Worm (Caenorhabditis elegans) whole organism, L1 larva: Measurements from ENCODE around the gene E02C12.6.

ENCODE experiments used
- C04F5.9 ChIP-seq: sonication (generic microtip); optimal IDR thresholded peaks from 2 replicates; lab custom pipeline; 2016; ENCODE audit warnings: missing genetic modification characterization, missing compliant biosample characterization
- F16B12.6 ChIP-seq: fragments of 150-350 bp; optimal IDR thresholded peaks from 2 replicates; lab custom pipeline; 2014; ENCODE audit warnings: missing biosample characterization, missing genetic modification characterization
- aha-1 ChIP-seq: fragments of 150-350 bp; optimal IDR thresholded peaks from 2 replicates; lab custom pipeline; 2014; ENCODE audit warnings: missing biosample characterization, missing genetic modification characterization
- alr-1 ChIP-seq: fragments of 200-800 bp; sonication (Bioruptor generic); optimal IDR thresholded peaks from 2 replicates; lab custom pipeline; 2018; ENCODE audit warnings: borderline replicate concordance, mild to moderate bottlenecking, missing genetic modification characterization, missing compliant biosample characterization
- aly-2 ChIP-seq: fragments of 150-350 bp; optimal IDR thresholded peaks from 2 replicates; lab custom pipeline; 2014; ENCODE audit warnings: missing biosample characterization, missing genetic modification characterization
- ama-1 ChIP-seq: fragments of 150-350 bp; optimal IDR thresholded peaks from 2 replicates; lab custom pipeline; 2014
- blmp-1 ChIP-seq: fragments of 150-350 bp; optimal IDR thresholded peaks from 2 replicates; lab custom pipeline; 2014; ENCODE audit warnings: missing biosample characterization, missing genetic modification characterization
- ceh-8 ChIP-seq: fragments of 200-800 bp; sonication (Bioruptor generic); optimal IDR thresholded peaks from 2 replicates; lab custom pipeline; 2018; ENCODE audit warnings: mild to moderate bottlenecking, missing genetic modification characterization, moderate library complexity, missing compliant biosample characterization
- ceh-82 ChIP-seq, 3 experiments: fragments of 150-350 bp in 1 of 3; sonication (generic microtip) in 2 of 3; optimal IDR thresholded peaks; 2 replicates each; lab custom pipeline; 2014 to 2017; ENCODE audit warnings: missing biosample characterization in 3 of 3, missing genetic modification characterization in 3 of 3
- ceh-88 ChIP-seq: fragments of 200-800 bp; sonication (Bioruptor generic); IDR thresholded peaks from 2 replicates; pipeline ENCODE4 v1.3.6; 2022; ENCODE audit warnings: missing genetic modification characterization, missing compliant biosample characterization
- ceh-90 ChIP-seq: sonication (generic microtip); optimal IDR thresholded peaks from 2 replicates; lab custom pipeline; 2016; ENCODE audit warnings: missing genetic modification characterization, missing compliant biosample characterization
- ces-1 ChIP-seq: fragments of 150-350 bp; optimal IDR thresholded peaks from 2 replicates; lab custom pipeline; 2014; ENCODE audit warnings: missing biosample characterization, missing genetic modification reagents, missing genetic modification characterization
- dpl-1 ChIP-seq, 3 experiments: fragments of 150-350 bp in 2 of 3; sonication (generic microtip) in 1 of 3; optimal IDR thresholded peaks; 2 replicates each; lab custom pipeline; 2014 to 2017; ENCODE audit warnings: missing biosample characterization in 3 of 3, missing genetic modification characterization in 3 of 3, missing genetic modification reagents in 3 of 3
- dsc-1 ChIP-seq: sonication (generic microtip); optimal IDR thresholded peaks from 2 replicates; lab custom pipeline; 2016; ENCODE audit warnings: mild to moderate bottlenecking, missing genetic modification characterization, missing compliant biosample characterization
- egl-13 ChIP-seq: sonication (generic microtip); optimal IDR thresholded peaks from 2 replicates; lab custom pipeline; 2016; ENCODE audit warnings: missing genotype, missing genetic modification reagents, missing genetic modification characterization, missing compliant biosample characterization
- fkh-10 ChIP-seq: sonication (generic microtip); optimal IDR thresholded peaks from 2 replicates; lab custom pipeline; 2017; ENCODE audit warnings: missing biosample characterization, missing genetic modification reagents, missing genetic modification characterization
- fkh-4 ChIP-seq: sonication (generic microtip); optimal IDR thresholded peaks from 2 replicates; lab custom pipeline; 2016; ENCODE audit warnings: missing compliant biosample characterization, missing genetic modification characterization, borderline replicate concordance
- fkh-8 ChIP-seq: sonication (generic microtip); optimal IDR thresholded peaks from 2 replicates; lab custom pipeline; 2016; ENCODE audit warnings: mild to moderate bottlenecking, missing genetic modification characterization, missing compliant biosample characterization
- irx-1 ChIP-seq: sonication (generic microtip); optimal IDR thresholded peaks from 2 replicates; lab custom pipeline; 2016; ENCODE audit warnings: missing genetic modification characterization, missing compliant biosample characterization
- isw-1 ChIP-seq: fragments of 200-800 bp; sonication (Bioruptor generic); IDR thresholded peaks from 2 replicates; pipeline ENCODE4 v1.3.6; 2022; ENCODE audit warnings: missing genetic modification characterization, missing compliant biosample characterization
- jun-1 ChIP-seq: fragments of 150-350 bp; optimal IDR thresholded peaks from 2 replicates; lab custom pipeline; 2014; ENCODE audit warnings: missing biosample characterization, missing genetic modification reagents, missing genetic modification characterization
- lin-35 ChIP-seq, 2 experiments: fragments of 150-350 bp; optimal IDR thresholded peaks; 2 replicates each; lab custom pipeline; 2014; ENCODE audit warnings: missing biosample characterization in 2 of 2, missing genetic modification characterization in 2 of 2, missing genetic modification reagents in 2 of 2
- lin-39 ChIP-seq: fragments of 150-350 bp; optimal IDR thresholded peaks from 2 replicates; lab custom pipeline; 2014; ENCODE audit warnings: missing biosample characterization, missing genetic modification reagents, missing genetic modification characterization
- mab-9 ChIP-seq: fragments of 200-800 bp; sonication (Bioruptor generic); IDR thresholded peaks from 2 replicates; pipeline ENCODE4 v1.3.6; 2022; ENCODE audit warnings: missing genetic modification reagents, missing genetic modification characterization, missing compliant biosample characterization
- mdl-1 ChIP-seq, 2 experiments: fragments of 150-350 bp; optimal IDR thresholded peaks; 2 replicates each; lab custom pipeline; 2014 to 2017; ENCODE audit warnings: missing biosample characterization in 2 of 2, missing genetic modification characterization in 2 of 2, inconsistent platforms in 1 of 2
- mep-1 ChIP-seq: fragments of 150-350 bp; optimal IDR thresholded peaks from 2 replicates; lab custom pipeline; 2014; ENCODE audit warnings: missing biosample characterization, missing genetic modification characterization
- nhr-11 ChIP-seq: fragments of 150-350 bp; optimal IDR thresholded peaks from 2 replicates; lab custom pipeline; 2014; ENCODE audit warnings: missing biosample characterization, missing genetic modification characterization
- nhr-12 ChIP-seq: sonication (generic microtip); optimal IDR thresholded peaks from 2 replicates; lab custom pipeline; 2017; ENCODE audit warnings: missing biosample characterization, missing genetic modification characterization
- nhr-20 ChIP-seq: sonication (generic microtip); optimal IDR thresholded peaks from 2 replicates; lab custom pipeline; 2016; ENCODE audit warnings: mild to moderate bottlenecking, missing genetic modification characterization, missing compliant biosample characterization
- nhr-47 ChIP-seq: sonication (generic microtip); optimal IDR thresholded peaks from 2 replicates; lab custom pipeline; 2016; ENCODE audit warnings: mild to moderate bottlenecking, missing genetic modification characterization, moderate library complexity, missing compliant biosample characterization
- nhr-71 ChIP-seq: sonication (generic microtip); optimal IDR thresholded peaks from 2 replicates; lab custom pipeline; 2016; ENCODE audit warnings: mild to moderate bottlenecking, missing genetic modification characterization, moderate library complexity, missing compliant biosample characterization
- nhr-76 ChIP-seq: sonication (generic microtip); optimal IDR thresholded peaks from 2 replicates; lab custom pipeline; 2017; ENCODE audit warnings: missing biosample characterization, missing genetic modification characterization
- nhr-77 ChIP-seq: fragments of 150-350 bp; optimal IDR thresholded peaks from 2 replicates; lab custom pipeline; 2014; ENCODE audit warnings: missing biosample characterization, missing genetic modification characterization
- nhr-84 ChIP-seq: sonication (generic microtip); optimal IDR thresholded peaks from 2 replicates; lab custom pipeline; 2017; ENCODE audit warnings: missing biosample characterization, missing genetic modification characterization
- nhr-85 ChIP-seq: sonication (generic microtip); peaks from one replicate; lab custom pipeline; 2016; ENCODE audit warnings: missing genetic modification characterization, inconsistent platforms, missing compliant biosample characterization
- nhr-90 ChIP-seq: sonication (generic microtip); optimal IDR thresholded peaks from 2 replicates; lab custom pipeline; 2016; ENCODE audit warnings: mild to moderate bottlenecking, missing genetic modification characterization, missing compliant biosample characterization; ENCODE audit not compliant: poor library complexity
- pax-3 ChIP-seq: fragments of 200-800 bp; sonication (Bioruptor generic); optimal IDR thresholded peaks from 2 replicates; lab custom pipeline; 2018; ENCODE audit warnings: mild to moderate bottlenecking, missing genetic modification characterization, moderate library complexity, missing compliant biosample characterization
- rnt-1 ChIP-seq: sonication (generic microtip); optimal IDR thresholded peaks from 2 replicates; lab custom pipeline; 2016; ENCODE audit warnings: mild to moderate bottlenecking, missing genetic modification characterization, moderate library complexity, missing compliant biosample characterization
- skn-1 ChIP-seq: fragments of 150-350 bp; optimal IDR thresholded peaks from 2 replicates; lab custom pipeline; 2014; ENCODE audit warnings: missing biosample characterization, missing genetic modification characterization
- snpc-4 ChIP-seq: fragments of 150-350 bp; optimal IDR thresholded peaks from 2 replicates; lab custom pipeline; 2014; ENCODE audit warnings: missing biosample characterization, missing genetic modification characterization
- snu-23 ChIP-seq: sonication (generic microtip); optimal IDR thresholded peaks from 2 replicates; lab custom pipeline; 2016; ENCODE audit warnings: missing genetic modification characterization, missing compliant biosample characterization
- swsn-7 ChIP-seq: sonication (generic microtip); optimal IDR thresholded peaks from 2 replicates; lab custom pipeline; 2016; ENCODE audit warnings: missing genetic modification characterization, missing compliant biosample characterization
- unc-130 ChIP-seq: fragments of 150-350 bp; optimal IDR thresholded peaks from 2 replicates; lab custom pipeline; 2017; ENCODE audit warnings: missing biosample characterization, missing genetic modification characterization, inconsistent platforms
- unc-30 ChIP-seq: sonication (generic microtip); optimal IDR thresholded peaks from 2 replicates; lab custom pipeline; 2017; ENCODE audit warnings: missing biosample characterization, missing genetic modification characterization
- unc-62 ChIP-seq: fragments of 150-350 bp; optimal IDR thresholded peaks from 2 replicates; lab custom pipeline; 2014; ENCODE audit warnings: missing biosample characterization, missing genetic modification reagents, missing genetic modification characterization
- unc-86 ChIP-seq: sonication (generic microtip); optimal IDR thresholded peaks from 2 replicates; lab custom pipeline; 2016; ENCODE audit warnings: missing genetic modification characterization, missing compliant biosample characterization
- unc-98 ChIP-seq: fragments of 200-800 bp; sonication (Bioruptor generic); IDR thresholded peaks from 2 replicates; pipeline ENCODE4 v1.3.6; 2022; ENCODE audit warnings: missing genetic modification characterization, missing compliant biosample characterization
- vab-15 ChIP-seq: sonication (generic microtip); optimal IDR thresholded peaks from 2 replicates; lab custom pipeline; 2017; ENCODE audit warnings: missing genotype, mild to moderate bottlenecking, missing genetic modification characterization, missing compliant biosample characterization
- xbp-1 ChIP-seq: sonication (generic microtip); optimal IDR thresholded peaks from 2 replicates; lab custom pipeline; 2016; ENCODE audit warnings: missing genetic modification characterization, missing compliant biosample characterization

The E02C12.6 gene

DNA sequence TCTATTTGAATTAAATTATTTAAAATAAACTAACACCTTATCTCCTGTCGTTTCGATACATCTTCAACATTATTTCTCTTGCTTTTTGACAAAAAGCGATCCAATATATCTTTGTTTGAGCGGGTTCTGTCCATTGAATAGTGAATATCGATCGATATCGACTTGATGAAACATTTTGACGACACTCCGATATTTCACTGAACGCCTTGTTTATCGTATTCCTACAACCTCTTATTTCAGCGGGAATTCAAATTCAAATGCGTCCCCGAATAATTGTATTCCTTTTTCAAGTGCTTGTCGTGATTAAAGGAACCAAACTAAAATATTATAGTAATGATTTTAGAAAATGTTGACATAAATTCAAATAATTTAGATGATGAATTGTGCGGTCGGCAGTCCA lies 24.1 kb downstream of the E02C12.6 start, which contains the start of the genes K07B1.7 and try-5 (continued):
- no peak for TF ChIP-seq ceh-90
- TF ChIP-seq swsn-7 (tag; lab: Kevin White, UChicago), result peak; percentile 56
- peak; percentile 36 for TF ChIP-seq nhr-11 (tag; lab: Kevin White, UChicago)
- TF ChIP-seq mdl-1 (tag; optimal IDR thresholded peaks at IDR 0.05; lab: Kevin White, UChicago), result peak in 1 of 2 experiments; percentile 49
- TF ChIP-seq xbp-1 (tag; lab: Kevin White, UChicago), result peak; percentile 68
- TF ChIP-seq nhr-85 (tag; lab: Kevin White, UChicago), result peak; percentile 69
- TF ChIP-seq ama-1 (lab: Kevin White, UChicago), result peak; percentile 10
- peak; percentile 26 for TF ChIP-seq unc-86 (tag; lab: Kevin White, UChicago)
- TF ChIP-seq nhr-76 (tag; lab: Kevin White, UChicago), result no peak
- peak; percentile 34 for TF ChIP-seq ceh-8 (GFP tag; lab: Kevin White, UChicago)
- TF ChIP-seq ceh-82 (tag; optimal IDR thresholded peaks at IDR 0.05; lab: Kevin White, UChicago), result peak; percentile 45 to 72 (median 65)
- peak; percentile 43 for TF ChIP-seq fkh-8 (tag; lab: Kevin White, UChicago)
- TF ChIP-seq nhr-20 (tag; lab: Kevin White, UChicago), result peak; percentile 68
- TF ChIP-seq nhr-47 (tag; lab: Kevin White, UChicago), result peak; percentile 76
- TF ChIP-seq nhr-71 (tag; lab: Kevin White, UChicago), result peak; percentile 77
- TF ChIP-seq dpl-1 (GFP tag; optimal IDR thresholded peaks at IDR 0.05; lab: Kevin White, UChicago), result peak; percentile 96 to 98 (median 96)
- no peak for TF ChIP-seq ces-1 (GFP tag; lab: Kevin White, UChicago)
- no peak for TF ChIP-seq snpc-4
- TF ChIP-seq dsc-1 (tag; lab: Kevin White, UChicago), result peak; percentile 48
- peak; percentile 25 for TF ChIP-seq egl-13 (tag; lab: Kevin White, UChicago)
- no peak for TF ChIP-seq nhr-84 (tag; lab: Kevin White, UChicago)
- TF ChIP-seq mab-9 (GFP tag; lab: Robert Waterston, UW), result no peak
- peak; percentile 67 for TF ChIP-seq mep-1 (tag; lab: Kevin White, UChicago)
- no peak for TF ChIP-seq pax-3 (tag; lab: Kevin White, UChicago)
- peak; percentile 99 for TF ChIP-seq lin-35 (GFP tag; optimal IDR thresholded peaks at IDR 0.05; lab: Kevin White, UChicago)
- no peak for TF ChIP-seq ceh-88 (GFP tag; lab: Robert Waterston, UW)
- TF ChIP-seq rnt-1 (tag; lab: Kevin White, UChicago), result peak; percentile 74
- TF ChIP-seq nhr-77 (tag; lab: Kevin White, UChicago), result peak; percentile 24
- TF ChIP-seq snu-23 (GFP tag; lab: Kevin White, UChicago), result peak; percentile 79
- TF ChIP-seq jun-1 (tag; lab: Kevin White, UChicago), result peak; percentile 12
- TF ChIP-seq vab-15 (tag; lab: Kevin White, UChicago), result no peak
- peak; percentile 64 for TF ChIP-seq blmp-1 (tag; lab: Kevin White, UChicago)
- peak; percentile 8 for TF ChIP-seq irx-1
- TF ChIP-seq skn-1 (tag; lab: Kevin White, UChicago), result peak; percentile 73
- TF ChIP-seq isw-1 (GFP tag; lab: Robert Waterston, UW), result peak; percentile 39
- no peak for TF ChIP-seq aly-2

DNA sequence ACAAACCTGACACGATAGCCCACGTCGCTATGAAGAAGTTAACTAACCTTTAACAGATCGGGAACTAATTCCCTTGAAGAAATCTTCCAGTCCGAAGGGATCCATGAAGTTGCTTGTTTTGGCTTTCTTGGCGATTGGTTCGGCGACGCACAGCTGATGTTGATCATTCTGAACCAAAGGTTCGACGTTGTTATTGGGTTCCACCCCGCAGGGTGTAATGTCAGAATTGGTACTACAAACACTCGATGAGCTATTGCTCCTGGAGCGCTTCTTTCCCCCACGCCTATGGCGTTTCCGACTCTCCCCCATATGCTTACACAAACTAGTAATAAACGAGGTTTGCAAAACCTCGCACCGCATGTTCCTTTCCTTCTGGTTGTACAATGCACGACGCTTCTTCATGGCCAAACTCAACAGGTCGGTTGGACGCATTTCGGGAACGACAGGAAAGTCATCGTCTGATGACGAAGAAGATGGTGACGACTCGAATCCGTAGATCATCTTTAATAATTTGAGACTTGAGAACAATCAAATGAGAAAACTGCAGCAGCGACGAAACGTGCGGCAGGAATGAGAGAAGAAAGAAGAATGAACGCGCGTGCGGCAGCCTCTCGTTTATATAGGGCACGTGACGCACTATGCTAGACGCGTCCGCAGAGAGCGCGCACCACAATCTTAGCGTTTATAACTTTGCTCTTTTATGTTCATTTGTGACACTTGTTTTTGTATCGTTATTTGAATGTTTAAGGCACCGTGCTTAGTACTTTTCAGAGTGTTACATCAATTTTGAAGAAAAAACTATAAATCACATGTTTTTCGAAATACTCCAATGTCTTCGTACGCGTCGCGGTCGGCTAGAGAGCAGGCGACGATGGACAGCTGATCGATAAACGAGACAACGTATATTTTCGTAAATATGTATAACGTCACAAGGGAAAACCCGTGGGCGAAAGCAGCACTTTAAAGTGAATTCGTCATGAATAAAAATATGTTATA lies 27.0 kb downstream of the E02C12.6 start, which contains the start of gene tos-1:
Gene tos-1, minus strand, starts transcription at position 575 of the 996 bp plus-strand sequence.
- TF ChIP-seq fkh-10, result peak; percentile 98
- peak; percentile 71 for TF ChIP-seq nhr-12 (tag; lab: Kevin White, UChicago)
- peak; percentile 90 for TF ChIP-seq aha-1 (tag; lab: Kevin White, UChicago)
- no peak for TF ChIP-seq unc-30 (tag; lab: Kevin White, UChicago)
- peak; percentile 97 for TF ChIP-seq unc-98 (GFP tag; lab: Robert Waterston, UW)
- TF ChIP-seq nhr-90 (tag; lab: Kevin White, UChicago), result peak; percentile 99
- peak; percentile 86 for TF ChIP-seq lin-39 (tag; lab: Kevin White, UChicago)
- TF ChIP-seq xbp-1 (tag; lab: Kevin White, UChicago), result peak; percentile 99
- peak; percentile 78 to 85 (median 80) for TF ChIP-seq dpl-1 (GFP tag; optimal IDR thresholded peaks at IDR 0.05; lab: Kevin White, UChicago)
- peak; percentile 94 for TF ChIP-seq mep-1 (tag; lab: Kevin White, UChicago)
- peak; percentile 99 for TF ChIP-seq jun-1 (tag; lab: Kevin White, UChicago)
- peak; percentile 90 for TF ChIP-seq unc-62
- peak; percentile 89 for TF ChIP-seq C04F5.9 (tag; lab: Kevin White, UChicago)
- peak; percentile 69 for TF ChIP-seq unc-130 (tag; lab: Kevin White, UChicago)
- TF ChIP-seq ama-1 (lab: Kevin White, UChicago), result peak; percentile 99
- peak; percentile 100 for TF ChIP-seq pax-3 (tag; lab: Kevin White, UChicago)
- peak; percentile 92 for TF ChIP-seq fkh-4
- TF ChIP-seq mab-9 (GFP tag; lab: Robert Waterston, UW), result peak; percentile 95
- TF ChIP-seq F16B12.6, result no peak
- TF ChIP-seq vab-15 (tag; lab: Kevin White, UChicago), result peak; percentile 97
- peak; percentile 100 for TF ChIP-seq nhr-20 (tag; lab: Kevin White, UChicago)
- TF ChIP-seq alr-1, result no peak
